Worm (Caenorhabditis elegans) whole organism, L4/young adult: ENCODE measurements around the gene dpy-6.

ENCODE experiments used
- W03F9.2 ChIP-seq: fragments of 150-350 bp; optimal IDR thresholded peaks from 2 replicates; lab custom pipeline; 2014; ENCODE audit warnings: missing biosample characterization, missing genetic modification characterization
- dao-5 ChIP-seq: sonication (generic microtip); optimal IDR thresholded peaks from 2 replicates; lab custom pipeline; 2016; ENCODE audit warnings: missing genotype, missing genetic modification characterization, moderate library complexity, missing compliant biosample characterization
- him-1 ChIP-seq: sonication (generic microtip); optimal IDR thresholded peaks from 2 replicates; lab custom pipeline; 2016; ENCODE audit warnings: missing genotype, missing genetic modification reagents, missing genetic modification characterization, missing compliant biosample characterization

- TF ChIP-seq him-1 (tag; lab: Kevin White, UChicago): no peak
- no peak for TF ChIP-seq W03F9.2 (tag; lab: Kevin White, UChicago)
- no peak for TF ChIP-seq dao-5 (tag; lab: Kevin White, UChicago)
Observed at ce11 chrX:8457314-8457713, 1.9 kb upstream of the dpy-6 start, which contains the start of gene F16F9.3.
